Fruit fly (Drosophila melanogaster) whole organism, embryonic: ENCODE results near the gene Slc25A46a.

Source experiments
- Atf-2 ChIP-seq: fragments of 200-800 bp; sonication (Bioruptor generic); optimal IDR thresholded peaks from 2 replicates; lab custom pipeline; 2016; ENCODE audit warnings: missing biosample characterization, missing genetic modification characterization
- BEAF-32 ChIP-seq: fragments of 200-800 bp; sonication (Bioruptor generic); optimal IDR thresholded peaks from 3 replicates; lab custom pipeline; 2017; ENCODE audit warnings: missing biosample characterization, missing genetic modification characterization, mild to moderate bottlenecking, moderate library complexity, missing genetic modification reagents
- CG10267 ChIP-seq: fragments of 200-800 bp; sonication (Bioruptor generic); optimal IDR thresholded peaks from 2 replicates; lab custom pipeline; 2018; ENCODE audit warnings: missing biosample characterization, mild to moderate bottlenecking, missing genetic modification characterization, moderate library complexity
- CG11398 ChIP-seq: fragments of 200-800 bp; sonication (Bioruptor generic); optimal IDR thresholded peaks from 2 replicates; lab custom pipeline; 2016; ENCODE audit warnings: missing biosample characterization, missing genetic modification characterization
- CG12391 ChIP-seq: fragments of 200-800 bp; sonication (Bioruptor generic); optimal IDR thresholded peaks from 3 replicates; lab custom pipeline; 2018; ENCODE audit warnings: missing biosample characterization, mild to moderate bottlenecking, missing genetic modification characterization, moderate library complexity
- CG13287 ChIP-seq: fragments of 200-800 bp; sonication (Bioruptor generic); IDR thresholded peaks from 2 replicates; pipeline ENCODE4 v1.3.6; 2022; ENCODE audit warnings: missing biosample characterization, missing genetic modification characterization; ENCODE audit not compliant: partially characterized antibody
- CG13775 ChIP-seq: fragments of 200-800 bp; sonication (Bioruptor generic); optimal IDR thresholded peaks from 3 replicates; lab custom pipeline; 2017; ENCODE audit warnings: missing biosample characterization, mild to moderate bottlenecking, missing genetic modification characterization
- CG14050 ChIP-seq: fragments of 200-800 bp; sonication (Bioruptor generic); IDR thresholded peaks from 3 replicates; pipeline ENCODE4 v1.3.6; 2022; ENCODE audit warnings: missing biosample characterization, missing genetic modification characterization
- CG14441 ChIP-seq: fragments of 200-800 bp; sonication (Bioruptor generic); IDR thresholded peaks from 2 replicates; pipeline ENCODE4 v1.3.6; 2022; ENCODE audit warnings: missing biosample characterization, missing genetic modification characterization
- CG4360 ChIP-seq: fragments of 200-800 bp; sonication (Bioruptor generic); IDR thresholded peaks from 2 replicates; pipeline ENCODE4 v1.3.6; 2022; ENCODE audit warnings: missing biosample characterization, missing genetic modification characterization
- CG4404 ChIP-seq: fragments of 200-800 bp; sonication (Bioruptor generic); IDR thresholded peaks from 2 replicates; pipeline ENCODE4 v1.3.6; 2022; ENCODE audit warnings: missing biosample characterization, missing genetic modification characterization
- CG7963 ChIP-seq: fragments of 200-800 bp; sonication (Bioruptor generic); IDR thresholded peaks from 3 replicates; pipeline ENCODE4 v1.3.6; 2022; ENCODE audit warnings: missing biosample characterization, missing genetic modification characterization; ENCODE audit not compliant: partially characterized antibody
- CG8478 ChIP-seq: fragments of >200 bp; optimal IDR thresholded peaks from 2 replicates; lab custom pipeline; 2018
- CG8924 ChIP-seq: fragments of 200-800 bp; optimal IDR thresholded peaks from 3 replicates; lab custom pipeline; 2019; ENCODE audit warnings: missing biosample characterization, mild to moderate bottlenecking, missing genetic modification characterization, moderate library complexity
- CG9437 ChIP-seq: fragments of 200-800 bp; sonication (Bioruptor generic); optimal IDR thresholded peaks from 2 replicates; lab custom pipeline; 2018; ENCODE audit warnings: missing biosample characterization, mild to moderate bottlenecking, missing genetic modification characterization
- CG9727 ChIP-seq: fragments of 200-800 bp; sonication (Bioruptor generic); optimal IDR thresholded peaks from 3 replicates; lab custom pipeline; 2017; ENCODE audit warnings: missing biosample characterization, mild to moderate bottlenecking, missing genetic modification characterization
- CG9797 ChIP-seq: fragments of 200-800 bp; sonication (Bioruptor generic); optimal IDR thresholded peaks from 3 replicates; lab custom pipeline; 2018; ENCODE audit warnings: missing biosample characterization, mild to moderate bottlenecking, missing genetic modification characterization
- Chrac-16 ChIP-seq: fragments of 200-800 bp; sonication (Bioruptor generic); optimal IDR thresholded peaks from 3 replicates; lab custom pipeline; 2016; ENCODE audit warnings: missing biosample characterization, missing genetic modification characterization
- Dp ChIP-seq: fragments of 200-800 bp; sonication (Bioruptor generic); optimal IDR thresholded peaks from 2 replicates; lab custom pipeline; 2018; ENCODE audit warnings: missing biosample characterization, mild to moderate bottlenecking, missing genetic modification characterization, moderate library complexity
- Elba2 ChIP-seq: fragments of 200-800 bp; sonication (Bioruptor generic); optimal IDR thresholded peaks from 3 replicates; lab custom pipeline; 2016; ENCODE audit warnings: missing biosample characterization, missing genetic modification characterization
- Kr ChIP-seq: fragments of 200-800 bp; sonication (Bioruptor generic); optimal IDR thresholded peaks from 2 replicates; lab custom pipeline; 2017; ENCODE audit warnings: missing biosample characterization, mild to moderate bottlenecking, missing genetic modification characterization
- MESR4 ChIP-seq: fragments of 200-800 bp; sonication (Bioruptor generic); optimal IDR thresholded peaks from 2 replicates; lab custom pipeline; 2018; ENCODE audit warnings: missing biosample characterization, mild to moderate bottlenecking, missing genetic modification characterization, moderate library complexity
- Sry-β ChIP-seq: fragments of 200-800 bp; sonication (Bioruptor generic); optimal IDR thresholded peaks from 2 replicates; lab custom pipeline; 2018; ENCODE audit warnings: missing biosample characterization, mild to moderate bottlenecking, missing genetic modification characterization, moderate library complexity
- Sry-δ ChIP-seq: fragments of 200-800 bp; sonication (Bioruptor generic); optimal IDR thresholded peaks from 2 replicates; lab custom pipeline; 2016; ENCODE audit warnings: missing biosample characterization, missing genetic modification characterization
- Ssrp ChIP-seq: fragments of 200-800 bp; sonication (Bioruptor generic); optimal IDR thresholded peaks from 2 replicates; lab custom pipeline; 2018; ENCODE audit warnings: missing biosample characterization, mild to moderate bottlenecking, missing genetic modification characterization, moderate library complexity
- Usf ChIP-seq: fragments of 200-800 bp; sonication (Bioruptor generic); optimal IDR thresholded peaks from 2 replicates; lab custom pipeline; 2017; ENCODE audit warnings: missing genotype, missing biosample characterization, missing genetic modification characterization
- amos ChIP-seq: fragments of 200-800 bp; sonication (Bioruptor generic); IDR thresholded peaks from 2 replicates; pipeline ENCODE4 v1.3.6; 2022; ENCODE audit warnings: missing biosample characterization, missing genetic modification characterization; ENCODE audit not compliant: partially characterized antibody
- bab2 ChIP-seq: fragments of 200-800 bp; sonication (Bioruptor generic); optimal IDR thresholded peaks from 2 replicates; lab custom pipeline; 2016; ENCODE audit warnings: missing biosample characterization, missing genetic modification characterization
- bigmax ChIP-seq: fragments of 200-800 bp; sonication (Bioruptor generic); optimal IDR thresholded peaks from 2 replicates; lab custom pipeline; 2018; ENCODE audit warnings: missing biosample characterization, mild to moderate bottlenecking, missing genetic modification characterization
- bsh ChIP-seq, 2 experiments: fragments of 200-800 bp; sonication (Bioruptor generic); optimal IDR thresholded peaks; 2 replicates each; lab custom pipeline; 2017 to 2018; ENCODE audit warnings: mild to moderate bottlenecking in 2 of 2, missing biosample characterization in 2 of 2, missing genetic modification characterization in 2 of 2, moderate library complexity in 1 of 2
- cas ChIP-seq: fragments of 200-800 bp; sonication (Bioruptor generic); IDR thresholded peaks from 2 replicates; pipeline ENCODE4 v1.3.6; 2022; ENCODE audit warnings: missing biosample characterization, missing genetic modification characterization
- dmrt11E ChIP-seq: fragments of 200-800 bp; sonication (Bioruptor generic); optimal IDR thresholded peaks from 3 replicates; lab custom pipeline; 2018; ENCODE audit warnings: missing biosample characterization, mild to moderate bottlenecking, missing genetic modification characterization, moderate library complexity
- ftz-f1 ChIP-seq: fragments of 200-800 bp; sonication (Bioruptor generic); optimal IDR thresholded peaks from 2 replicates; lab custom pipeline; 2016; ENCODE audit warnings: missing biosample characterization, missing genetic modification characterization
- gfzf ChIP-seq: fragments of 200-800 bp; sonication (Bioruptor generic); optimal IDR thresholded peaks from 2 replicates; lab custom pipeline; 2016; ENCODE audit warnings: missing biosample characterization, mild to moderate bottlenecking, missing genetic modification characterization, moderate library complexity
- grau ChIP-seq: fragments of 200-800 bp; optimal IDR thresholded peaks from 3 replicates; lab custom pipeline; 2019; ENCODE audit warnings: missing biosample characterization, mild to moderate bottlenecking, missing genetic modification characterization, moderate library complexity
- gsb-n ChIP-seq: fragments of 200-800 bp; sonication (Bioruptor generic); optimal IDR thresholded peaks from 3 replicates; lab custom pipeline; 2018; ENCODE audit warnings: missing biosample characterization, mild to moderate bottlenecking, missing genetic modification characterization
- knrl ChIP-seq: fragments of 200-800 bp; sonication (Bioruptor generic); IDR thresholded peaks from 3 replicates; pipeline ENCODE4 v1.3.6; 2022; ENCODE audit warnings: missing biosample characterization, missing genetic modification characterization; ENCODE audit not compliant: partially characterized antibody
- lilli ChIP-seq: fragments of 200-800 bp; sonication (Bioruptor generic); optimal IDR thresholded peaks from 3 replicates; lab custom pipeline; 2016; ENCODE audit warnings: missing biosample characterization, missing genetic modification characterization
- pum ChIP-seq: fragments of 200-800 bp; sonication (Bioruptor generic); optimal IDR thresholded peaks from 2 replicates; lab custom pipeline; 2016; ENCODE audit warnings: missing biosample characterization, missing genetic modification characterization
- pzg ChIP-seq: fragments of 200-800 bp; sonication (Bioruptor generic); optimal IDR thresholded peaks from 3 replicates; lab custom pipeline; 2018; ENCODE audit warnings: missing biosample characterization, mild to moderate bottlenecking, missing genetic modification characterization, moderate library complexity
- sr ChIP-seq: fragments of 200-800 bp; sonication (Bioruptor generic); IDR thresholded peaks from 3 replicates; pipeline ENCODE4 v1.3.6; 2022; ENCODE audit warnings: missing biosample characterization, missing genetic modification characterization
- trem ChIP-seq: fragments of 200-800 bp; optimal IDR thresholded peaks from 3 replicates; lab custom pipeline; 2019; ENCODE audit warnings: missing biosample characterization, mild to moderate bottlenecking, missing genetic modification characterization, moderate library complexity
- unc-4 ChIP-seq: fragments of 200-800 bp; sonication (Bioruptor generic); IDR thresholded peaks from 2 replicates; pipeline ENCODE4 v1.3.6; 2022; ENCODE audit warnings: missing biosample characterization, missing genetic modification characterization; ENCODE audit not compliant: partially characterized antibody
- vnd ChIP-seq: fragments of 200-800 bp; sonication (Bioruptor generic); IDR thresholded peaks from 3 replicates; pipeline ENCODE4 v1.3.6; 2022; ENCODE audit warnings: missing biosample characterization, missing genetic modification characterization; ENCODE audit not compliant: partially characterized antibody
- wek ChIP-seq: fragments of 200-800 bp; sonication (Bioruptor generic); optimal IDR thresholded peaks from 3 replicates; lab custom pipeline; 2018; ENCODE audit warnings: missing biosample characterization, mild to moderate bottlenecking, missing genetic modification characterization, moderate library complexity

Gene Slc25A46a

dm6 chrX:15986654-15987053, 3.1 kb downstream of the Slc25A46a start, which contains the start of gene ND-20 (continued):
- TF ChIP-seq Dp (GFP tag; lab: Kevin White, UChicago): peak; percentile 21
- peak; percentile 40 for TF ChIP-seq grau (tag; lab: Kevin White, UChicago)
- TF ChIP-seq CG4404: no peak
- TF ChIP-seq CG8478: no peak
- TF ChIP-seq sr (GFP tag; lab: Robert Waterston, UW): no peak
- TF ChIP-seq pum (GFP tag; lab: Kevin White, UChicago): peak; percentile 22
- TF ChIP-seq bab2 (GFP tag; lab: Kevin White, UChicago): no peak
- TF ChIP-seq CG11398 (GFP tag; lab: Kevin White, UChicago): no peak
- TF ChIP-seq CG14441 (GFP tag; lab: Robert Waterston, UW): peak; percentile 28; the same call in 1 of the 2 replicates
- peak; percentile 57 for TF ChIP-seq BEAF-32 (GFP tag; lab: Kevin White, UChicago)
- peak; percentile 28 for TF ChIP-seq CG8924
- no peak for TF ChIP-seq wek (GFP tag; lab: Kevin White, UChicago)

dm6 chrX:15989631-15990030, 6.1 kb downstream of the Slc25A46a start:
- no peak for TF ChIP-seq pum (GFP tag; lab: Kevin White, UChicago)
- no peak for TF ChIP-seq Atf-2
- no peak for TF ChIP-seq Kr (GFP tag; lab: Kevin White, UChicago)
- TF ChIP-seq Elba2: peak; percentile 37
- no peak for TF ChIP-seq gsb-n (tag; lab: Kevin White, UChicago)
- TF ChIP-seq trem (tag; lab: Kevin White, UChicago): no peak
- no peak for TF ChIP-seq CG13287 (GFP tag; lab: Robert Waterston, UW)

- TF ChIP-seq Usf (GFP tag; lab: Kevin White, UChicago) (no peak), CG4360 (GFP tag; lab: Robert Waterston, UW) (no peak), unc-4 (GFP tag; lab: Robert Waterston, UW) (peak; percentile 67), knrl (GFP tag; lab: Robert Waterston, UW) (peak; percentile 69; the same call in 2 of the 3 replicates), bigmax (GFP tag; lab: Kevin White, UChicago) (peak; percentile 67), Ssrp (peak; percentile 13), CG9797 (GFP tag; lab: Kevin White, UChicago) (peak; percentile 45), ftz-f1 (GFP tag; lab: Kevin White, UChicago) (no peak), CG7963 (GFP tag; lab: Robert Waterston, UW) (peak; percentile 83), Sry-β (GFP tag; lab: Kevin White, UChicago) (no peak), MESR4 (GFP tag; lab: Kevin White, UChicago) (peak; percentile 70), gfzf (GFP tag; lab: Kevin White, UChicago) (peak; percentile 42), dmrt11E (tag; lab: Kevin White, UChicago) (peak; percentile 21), Sry-δ (GFP tag; lab: Kevin White, UChicago) (peak; percentile 62), CG14050 (GFP tag; lab: Robert Waterston, UW) (no peak), CG9437 (GFP tag; lab: Kevin White, UChicago) (peak; percentile 42), CG9727 (GFP tag; lab: Kevin White, UChicago) (peak; percentile 20), lilli (GFP tag; lab: Kevin White, UChicago) (no peak), amos (GFP tag; lab: Robert Waterston, UW) (peak; percentile 81; the same call in 1 of the 2 replicates), CG12391 (peak; percentile 53), CG13775 (no peak), pzg (GFP tag; lab: Kevin White, UChicago) (peak; percentile 31), CG10267 (peak; percentile 72), bsh (GFP tag; optimal IDR thresholded peaks at IDR 0.05; lab: Kevin White, UChicago) (no peak), vnd (GFP tag; lab: Robert Waterston, UW) (peak; percentile 79), cas (GFP tag; lab: Robert Waterston, UW) (no peak), Chrac-16 (no peak)
Observed at dm6 chrX:15991618-15992526, 8.3 kb downstream of the Slc25A46a start, which contains the start of the genes CG46312, eIF5 and exd. Gene CG46312, minus strand, starts transcription at chrX:15991974. Gene eIF5, minus strand, starts transcription at chrX:15991974. Gene exd, plus strand, starts transcription at chrX:15992468.
